Worm (Caenorhabditis elegans): ENCODE measurements around the gene tbc-1.

DNA sequence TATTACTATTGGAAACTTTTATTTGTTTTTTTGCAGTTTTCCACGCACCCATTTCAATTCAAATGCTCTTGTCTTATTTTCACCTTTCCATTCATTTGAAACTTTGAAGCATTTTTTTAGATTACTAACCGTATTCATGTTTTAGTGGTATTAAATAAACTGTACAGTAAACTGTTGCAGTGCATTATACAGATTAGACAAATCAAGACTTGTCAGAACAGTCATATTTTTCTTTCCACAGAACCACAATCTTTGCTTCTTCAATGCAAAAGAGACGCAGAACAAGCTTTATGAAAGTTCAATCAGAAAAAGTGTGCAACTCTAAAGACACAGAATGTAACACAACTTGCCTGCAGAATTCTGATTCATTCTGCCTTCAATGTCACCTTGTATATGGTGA is 4.8 kb upstream of the tbc-1 start, which contains the start of gene F45B8.5:
- no peak for TF ChIP-seq gei-17 (GFP tag; optimal IDR thresholded peaks at IDR 0.05)
- no peak for TF ChIP-seq dpff-1 (tag; optimal IDR thresholded peaks at IDR 0.05)
- no peak for TF ChIP-seq ceh-100 (GFP tag; IDR thresholded peaks at IDR 0.05)
- no peak for TF ChIP-seq pha-4 (tag; optimal IDR thresholded peaks at IDR 0.05)
- no peak for TF ChIP-seq ceh-58 (GFP tag; IDR thresholded peaks at IDR 0.05)
- no peak for TF ChIP-seq madf-6 (GFP tag; IDR thresholded peaks at IDR 0.05)
- TF ChIP-seq ama-1 (optimal IDR thresholded peaks at IDR 0.05), result no peak
- no peak for TF ChIP-seq ama-1 (GFP tag; optimal IDR thresholded peaks at IDR 0.05)
- no peak for TF ChIP-seq nhr-179 (tag; optimal IDR thresholded peaks at IDR 0.05)
- no peak for TF ChIP-seq lag-1 (GFP tag; IDR thresholded peaks at IDR 0.05)
- no peak for TF ChIP-seq unc-62 (GFP tag; optimal IDR thresholded peaks at IDR 0.05)
- no peak for TF ChIP-seq mel-28 (tag; optimal IDR thresholded peaks at IDR 0.05; ENCODE audit: borderline replicate concordance)
